Worm (Caenorhabditis elegans) whole organism, L3 larva: ENCODE measurements around the gene K01A6.6.

Experiments used
- ZK546.5 ChIP-seq: sonication (generic microtip); optimal IDR thresholded peaks from 2 replicates; lab custom pipeline; 2017; ENCODE audit warnings: missing biosample characterization, missing genetic modification characterization
- ceh-16 ChIP-seq: sonication (generic microtip); optimal IDR thresholded peaks from 2 replicates; lab custom pipeline; 2017; ENCODE audit warnings: missing biosample characterization, missing genetic modification characterization
- ceh-28 ChIP-seq: fragments of 150-350 bp; optimal IDR thresholded peaks from 2 replicates; lab custom pipeline; 2014; ENCODE audit warnings: missing biosample characterization, missing genetic modification reagents, missing genetic modification characterization
- egl-27 ChIP-seq: sonication (generic microtip); optimal IDR thresholded peaks from 4 replicates; lab custom pipeline; 2017; ENCODE audit warnings: missing biosample characterization, missing genetic modification reagents, missing genetic modification characterization
- elt-1 ChIP-seq: fragments of 150-350 bp; optimal IDR thresholded peaks from 2 replicates; lab custom pipeline; 2014; ENCODE audit warnings: missing biosample characterization, missing genetic modification characterization
- fkh-2 ChIP-seq: fragments of 150-350 bp; optimal IDR thresholded peaks from 2 replicates; lab custom pipeline; 2014; ENCODE audit warnings: missing biosample characterization, missing genetic modification reagents, missing genetic modification characterization
- nhr-12 ChIP-seq: fragments of 150-350 bp; optimal IDR thresholded peaks from 2 replicates; lab custom pipeline; 2014; ENCODE audit warnings: missing biosample characterization, missing genetic modification characterization
- nhr-28 ChIP-seq: fragments of 150-350 bp; optimal IDR thresholded peaks from 2 replicates; lab custom pipeline; 2014; ENCODE audit warnings: missing biosample characterization, missing genetic modification characterization
- nhr-76 ChIP-seq: fragments of 150-350 bp; sonication (generic microtip); optimal IDR thresholded peaks from 5 replicates; lab custom pipeline; 2014; ENCODE audit warnings: missing biosample characterization, missing genetic modification characterization
- pqm-1 ChIP-seq: fragments of 150-350 bp; optimal IDR thresholded peaks from 2 replicates; lab custom pipeline; 2017; ENCODE audit warnings: missing biosample characterization, missing genetic modification characterization, inconsistent platforms
- snpc-4 ChIP-seq: fragments of 150-350 bp; optimal IDR thresholded peaks from 2 replicates; lab custom pipeline; 2014; ENCODE audit warnings: missing biosample characterization, missing genetic modification characterization
- unc-62 ChIP-seq: fragments of 150-350 bp; sonication (generic microtip); optimal IDR thresholded peaks from 4 replicates; lab custom pipeline; 2014; ENCODE audit warnings: missing biosample characterization, missing genetic modification reagents, missing genetic modification characterization
- ztf-11 ChIP-seq: fragments of 150-350 bp; optimal IDR thresholded peaks from 2 replicates; lab custom pipeline; 2014; ENCODE audit warnings: missing biosample characterization, missing genetic modification characterization

- TF ChIP-seq ceh-28 (tag; lab: Kevin White, UChicago) (no peak), pqm-1 (tag; lab: Kevin White, UChicago) (no peak), snpc-4 (no peak), ZK546.5 (no peak), elt-1 (tag; lab: Kevin White, UChicago) (no peak), ztf-11 (no peak), ceh-16 (tag; lab: Kevin White, UChicago) (no peak), egl-27 (no peak), unc-62 (GFP tag; lab: Kevin White, UChicago) (no peak), fkh-2 (tag; lab: Kevin White, UChicago) (no peak), nhr-12 (tag; lab: Kevin White, UChicago) (no peak), nhr-76 (tag; lab: Kevin White, UChicago) (no peak), nhr-28 (tag; lab: Kevin White, UChicago) (no peak)
Measured at ce11 chrIV:11776968-11777467, 41.9 kb downstream of the K01A6.6 start.
